Worm (Caenorhabditis elegans): ENCODE measurements around the gene lon-3.

DNA sequence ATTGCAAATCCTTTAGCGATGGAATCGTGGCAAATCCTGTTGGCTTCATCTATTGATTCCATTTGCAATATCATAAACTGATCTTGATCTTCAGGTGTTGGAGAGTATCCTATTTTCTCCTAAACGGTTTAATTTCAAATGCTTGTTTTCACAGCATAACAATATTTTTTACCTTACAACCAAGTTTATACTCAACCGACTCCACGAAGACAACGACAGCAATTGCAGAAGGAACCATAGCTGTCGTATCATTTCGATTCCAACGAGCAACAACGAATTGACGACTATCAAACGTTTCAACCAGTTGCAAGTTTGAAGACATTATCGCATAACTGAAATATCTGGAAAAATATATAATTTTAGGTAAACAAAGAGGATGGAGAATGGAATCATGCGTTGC is 14.6 kb downstream of the lon-3 start, which contains the start of gene usip-1:
- no peak for TF ChIP-seq hlh-17 (GFP tag; optimal IDR thresholded peaks at IDR 0.05; ENCODE audit: borderline replicate concordance)
- TF ChIP-seq nhr-76 (tag; optimal IDR thresholded peaks at IDR 0.05) = no peak

Data from whole organism, L1 larva.